Worm (Caenorhabditis elegans): ENCODE results near the gene sgo-1.

DNA sequence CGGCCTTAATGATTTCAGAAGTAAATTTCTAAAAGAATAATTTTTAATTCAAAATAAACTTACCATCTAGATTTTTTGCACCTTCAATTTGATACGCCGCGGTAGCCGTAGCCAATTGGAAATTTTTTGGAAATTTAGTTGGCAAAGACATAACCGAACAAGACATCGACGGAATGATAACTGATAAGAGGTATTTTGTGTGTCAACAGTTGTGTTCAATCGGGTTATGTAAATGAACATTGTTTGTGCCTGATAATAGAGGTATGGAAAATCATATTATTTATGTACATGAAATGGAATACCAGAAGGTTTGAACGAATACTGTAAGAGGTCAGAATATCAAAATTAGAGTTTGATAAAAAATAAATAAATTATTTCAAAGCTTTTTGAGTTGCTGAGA is 48.4 kb downstream of the sgo-1 start, which contains the start of gene klo-1:
- TF ChIP-seq unc-39 (tag; optimal IDR thresholded peaks at IDR 0.05) (no peak), nhr-76 (tag; optimal IDR thresholded peaks at IDR 0.05) (no peak), unc-62 (GFP tag; optimal IDR thresholded peaks at IDR 0.05) (no peak), hlh-1 (tag; optimal IDR thresholded peaks at IDR 0.05) (no peak), zip-8 (tag; optimal IDR thresholded peaks at IDR 0.05) (no peak), lsy-2 (tag; optimal IDR thresholded peaks at IDR 0.05) (no peak), snpc-4 (tag; optimal IDR thresholded peaks at IDR 0.05) (no peak), nhr-12 (tag; optimal IDR thresholded peaks at IDR 0.05) (no peak), nhr-28 (tag; optimal IDR thresholded peaks at IDR 0.05) (no peak)

All from whole organism, mixed stage, embryonic.